Comparison of ENCODE assay signal across 1 fruit fly cellular context in the genomic region with DNA sequence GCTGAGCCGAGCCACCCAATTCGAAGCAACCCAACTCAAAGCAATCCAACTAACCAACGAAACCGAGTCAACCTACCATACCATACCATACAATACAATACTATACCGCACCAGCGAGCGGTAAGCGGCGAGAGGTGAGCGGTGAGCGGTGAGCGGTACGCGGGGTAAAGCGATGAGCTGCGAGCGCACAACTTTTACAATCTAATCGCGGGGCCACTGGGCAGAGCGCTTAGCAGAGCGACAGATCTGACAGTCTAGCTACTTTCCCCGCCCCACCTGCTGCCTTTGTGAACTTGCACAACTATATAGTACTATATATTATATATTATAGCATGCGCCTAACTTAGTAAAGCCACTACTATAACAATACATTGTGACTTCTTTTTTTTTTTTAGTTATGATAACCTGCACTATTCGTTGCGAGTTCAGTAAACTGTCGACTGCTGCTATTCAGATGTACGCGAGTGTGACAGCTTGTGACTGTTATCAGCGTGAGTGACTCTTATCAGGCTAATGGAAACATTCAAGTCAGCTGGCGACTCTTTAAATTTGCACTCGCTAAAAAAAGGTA.
TF ChIP-seq lines count a peak whose summit lies in the region.

No protein-coding gene starts in this region.

TF ChIP-seq in whole organism, embryonic, 481 proteins besides CTCF, POLR2A, EP300 and RAD21 (continued from another document and continues in another):
- no peak for TF ChIP-seq chm (GFP tag; IDR thresholded peaks at IDR 0.05; lab: Robert Waterston, UW)
- no peak for TF ChIP-seq Doc2 (GFP tag; IDR thresholded peaks at IDR 0.05; lab: Robert Waterston, UW)
- TF ChIP-seq CG4820 (GFP tag; optimal IDR thresholded peaks at IDR 0.05; lab: Kevin White, UChicago): peak; percentile 6
- TF ChIP-seq nmo (GFP tag; optimal IDR thresholded peaks at IDR 0.05; lab: Kevin White, UChicago): peak; percentile 24
- TF ChIP-seq BtbVII (GFP tag; optimal IDR thresholded peaks at IDR 0.05; lab: Kevin White, UChicago): no peak
- no peak for TF ChIP-seq disco-r (GFP tag; optimal IDR thresholded peaks at IDR 0.05; lab: Kevin White, UChicago)
- TF ChIP-seq BEAF-32 (GFP tag; optimal IDR thresholded peaks at IDR 0.05; lab: Kevin White, UChicago): no peak
- TF ChIP-seq Dbx (GFP tag; IDR thresholded peaks at IDR 0.05; lab: Robert Waterston, UW): peak; percentile 45; the same call in 1 of the 3 replicates
- TF ChIP-seq Dip3 (GFP tag; optimal IDR thresholded peaks at IDR 0.05; lab: Kevin White, UChicago): no peak
- no peak for TF ChIP-seq CG12104 (GFP tag; optimal IDR thresholded peaks at IDR 0.05; lab: Kevin White, UChicago)
- no peak for TF ChIP-seq tio (GFP tag; optimal IDR thresholded peaks at IDR 0.05; lab: Kevin White, UChicago)
- TF ChIP-seq CG12744 (GFP tag; optimal IDR thresholded peaks at IDR 0.05; lab: Kevin White, UChicago): no peak
- TF ChIP-seq pb (GFP tag; optimal IDR thresholded peaks at IDR 0.05; lab: Kevin White, UChicago): no peak
- no peak for TF ChIP-seq Camta (GFP tag; optimal IDR thresholded peaks at IDR 0.05; lab: Kevin White, UChicago)
- peak; percentile 2 for TF ChIP-seq CG3995 (GFP tag; optimal IDR thresholded peaks at IDR 0.05; lab: Kevin White, UChicago)
- TF ChIP-seq gsb (GFP tag; IDR thresholded peaks at IDR 0.05; lab: Robert Waterston, UW): no peak
- no peak for TF ChIP-seq tup (GFP tag; optimal IDR thresholded peaks at IDR 0.05; lab: Kevin White, UChicago)
- no peak; the same call in 2 of the 3 replicates for TF ChIP-seq croc (GFP tag; conservative IDR thresholded peaks at IDR 0.05; lab: Robert Waterston, UW)
- no peak for TF ChIP-seq Bteb2 (GFP tag; optimal IDR thresholded peaks at IDR 0.05; lab: Kevin White, UChicago)
- TF ChIP-seq CG6854 (GFP tag; optimal IDR thresholded peaks at IDR 0.05; lab: Kevin White, UChicago): no peak
- no peak for TF ChIP-seq Gsc (GFP tag; IDR thresholded peaks at IDR 0.05; lab: Robert Waterston, UW)
- no peak for TF ChIP-seq CG7372 (GFP tag; IDR thresholded peaks at IDR 0.05; lab: Robert Waterston, UW)
- peak; percentile 45 for TF ChIP-seq Ets65A (GFP tag; lab: Kevin White, UChicago)
- 0 out of 3 replicates have a peak, but pooled peaks have one; percentile 44 for TF ChIP-seq Aef1 (GFP tag; IDR thresholded peaks at IDR 0.05; lab: Robert Waterston, UW)
- no peak for TF ChIP-seq trh (GFP tag; optimal IDR thresholded peaks at IDR 0.05; lab: Kevin White, UChicago)
- peak; percentile 32; the same call in 1 of the 2 replicates for TF ChIP-seq slbo (GFP tag; IDR thresholded peaks at IDR 0.05; lab: Robert Waterston, UW)
- no peak for TF ChIP-seq CG10565 (GFP tag; optimal IDR thresholded peaks at IDR 0.05; lab: Kevin White, UChicago)
- peak; percentile 98 for TF ChIP-seq CG2199 (GFP tag; IDR thresholded peaks at IDR 0.05; lab: Robert Waterston, UW)
- no peak for TF ChIP-seq kah (GFP tag; optimal IDR thresholded peaks at IDR 0.05; lab: Kevin White, UChicago)
- TF ChIP-seq chn (GFP tag; optimal IDR thresholded peaks at IDR 0.05; lab: Kevin White, UChicago): no peak
- TF ChIP-seq Mrtf (GFP tag; IDR thresholded peaks at IDR 0.05; lab: Robert Waterston, UW): 0 out of 3 replicates have a peak, but pooled peaks have one; percentile 26
- no peak for TF ChIP-seq CG11085 (GFP tag; IDR thresholded peaks at IDR 0.05; lab: Robert Waterston, UW)
- TF ChIP-seq Dad (GFP tag; optimal IDR thresholded peaks at IDR 0.05; lab: Kevin White, UChicago): no peak
- no peak for TF ChIP-seq MESR4 (GFP tag; optimal IDR thresholded peaks at IDR 0.05; lab: Kevin White, UChicago)
- TF ChIP-seq CG15479 (GFP tag; optimal IDR thresholded peaks at IDR 0.05; lab: Kevin White, UChicago): no peak
- TF ChIP-seq cad (GFP tag; optimal IDR thresholded peaks at IDR 0.05; lab: Kevin White, UChicago): no peak
- TF ChIP-seq fd102C (GFP tag; optimal IDR thresholded peaks at IDR 0.05; lab: Kevin White, UChicago): no peak
- peak; percentile 49; the same call in 1 of the 2 replicates for TF ChIP-seq Awh (GFP tag; IDR thresholded peaks at IDR 0.05; lab: Robert Waterston, UW)
- peak; percentile 43 for TF ChIP-seq lbe (GFP tag; optimal IDR thresholded peaks at IDR 0.05; lab: Kevin White, UChicago)
- peak; percentile 68; the same call in 2 of the 3 replicates for TF ChIP-seq ci (GFP tag; IDR thresholded peaks at IDR 0.05; lab: Robert Waterston, UW)
- no peak for TF ChIP-seq cg (GFP tag; optimal IDR thresholded peaks at IDR 0.05; lab: Kevin White, UChicago)
- peak; percentile 51; the same call in 1 of the 2 replicates for TF ChIP-seq CG31441 (GFP tag; IDR thresholded peaks at IDR 0.05; lab: Robert Waterston, UW)
- TF ChIP-seq CG5180 (GFP tag; optimal IDR thresholded peaks at IDR 0.05; lab: Kevin White, UChicago): peak; percentile 91
- peak; percentile 49 for TF ChIP-seq az2 (GFP tag; optimal IDR thresholded peaks at IDR 0.05; lab: Kevin White, UChicago)
- no peak for TF ChIP-seq CG3838 (GFP tag; optimal IDR thresholded peaks at IDR 0.05; lab: Kevin White, UChicago)
- peak; percentile 9 for TF ChIP-seq Lhr (GFP tag; optimal IDR thresholded peaks at IDR 0.05; lab: Kevin White, UChicago)
- TF ChIP-seq Dref (GFP tag; IDR thresholded peaks at IDR 0.05; lab: Robert Waterston, UW): no peak
- TF ChIP-seq usp (GFP tag; optimal IDR thresholded peaks at IDR 0.05; lab: Kevin White, UChicago): no peak
- peak; percentile 31 for TF ChIP-seq CG10979 (tag; optimal IDR thresholded peaks at IDR 0.05; lab: Kevin White, UChicago)
- TF ChIP-seq CG18599 (GFP tag; optimal IDR thresholded peaks at IDR 0.05; lab: Kevin White, UChicago): peak; percentile 66
- TF ChIP-seq dpn (GFP tag; optimal IDR thresholded peaks at IDR 0.05; lab: Kevin White, UChicago): peak in 1 of 2 experiments; percentile 6
- peak; percentile 29 for TF ChIP-seq Dek (tag; optimal IDR thresholded peaks at IDR 0.05; lab: Kevin White, UChicago)
- peak; percentile 4 for TF ChIP-seq CG14710 (tag; optimal IDR thresholded peaks at IDR 0.05; lab: Kevin White, UChicago)
- TF ChIP-seq CG30020 (tag; optimal IDR thresholded peaks at IDR 0.05; lab: Kevin White, UChicago): no peak
- TF ChIP-seq onecut (GFP tag; IDR thresholded peaks at IDR 0.05; lab: Robert Waterston, UW): no peak
- peak; percentile 34; the same call in 1 of the 2 replicates for TF ChIP-seq CG13287 (GFP tag; IDR thresholded peaks at IDR 0.05; lab: Robert Waterston, UW; ENCODE audit: partially characterized antibody)
- TF ChIP-seq ab (GFP tag; optimal IDR thresholded peaks at IDR 0.05; lab: Kevin White, UChicago): no peak
- no peak for TF ChIP-seq Hey (tag; optimal IDR thresholded peaks at IDR 0.05; lab: Kevin White, UChicago)
- TF ChIP-seq bbx (GFP tag; IDR thresholded peaks at IDR 0.05; lab: Robert Waterston, UW; ENCODE audit: partially characterized antibody): 0 out of 2 replicates have a peak, but pooled peaks have one; percentile 20
- TF ChIP-seq CG12071 (GFP tag; optimal IDR thresholded peaks at IDR 0.05; lab: Kevin White, UChicago): no peak
- TF ChIP-seq insv (GFP tag; optimal IDR thresholded peaks at IDR 0.05; lab: Kevin White, UChicago): no peak
- 0 out of 2 replicates have a peak, but pooled peaks have one; percentile 44 for TF ChIP-seq cas (GFP tag; IDR thresholded peaks at IDR 0.05; lab: Robert Waterston, UW)
- no peak for TF ChIP-seq CG13624 (GFP tag; optimal IDR thresholded peaks at IDR 0.05; lab: Kevin White, UChicago)
- no peak for TF ChIP-seq dmrt11E (tag; optimal IDR thresholded peaks at IDR 0.05; lab: Kevin White, UChicago)
- peak; percentile 32 for TF ChIP-seq sisA (GFP tag; IDR thresholded peaks at IDR 0.05; lab: Robert Waterston, UW)
- TF ChIP-seq CG7963 (GFP tag; IDR thresholded peaks at IDR 0.05; lab: Robert Waterston, UW; ENCODE audit: partially characterized antibody): no peak
- TF ChIP-seq CG30403 (GFP tag; optimal IDR thresholded peaks at IDR 0.05; lab: Kevin White, UChicago): peak; percentile 33
- no peak for TF ChIP-seq CG12299 (tag; optimal IDR thresholded peaks at IDR 0.05; lab: Kevin White, UChicago)
- no peak for TF ChIP-seq CG16813 (GFP tag; IDR thresholded peaks at IDR 0.05; lab: Robert Waterston, UW; ENCODE audit: partially characterized antibody)
- no peak for TF ChIP-seq CG6813 (GFP tag; optimal IDR thresholded peaks at IDR 0.05; lab: Kevin White, UChicago)
- peak; percentile 51; the same call in 2 of the 3 replicates for TF ChIP-seq B-H1 (GFP tag; IDR thresholded peaks at IDR 0.05; lab: Robert Waterston, UW)
- 0 out of 2 replicates have a peak, but pooled peaks have one; percentile 16 for TF ChIP-seq esg (GFP tag; conservative IDR thresholded peaks at IDR 0.05; lab: Robert Waterston, UW)
- no peak for TF ChIP-seq sc (optimal IDR thresholded peaks at IDR 0.05; lab: Kevin White, UChicago)
- no peak for TF ChIP-seq sc (GFP tag; optimal IDR thresholded peaks at IDR 0.05; lab: Kevin White, UChicago)
- TF ChIP-seq CG4707 (GFP tag; optimal IDR thresholded peaks at IDR 0.05; lab: Kevin White, UChicago): no peak
- peak; percentile 46 for TF ChIP-seq vvl (GFP tag; IDR thresholded peaks at IDR 0.05; lab: Robert Waterston, UW)
- TF ChIP-seq CG5953 (GFP tag; IDR thresholded peaks at IDR 0.05; lab: Robert Waterston, UW): 0 out of 2 replicates have a peak, but pooled peaks have one; percentile 25
- no peak for TF ChIP-seq Asciz (GFP tag; optimal IDR thresholded peaks at IDR 0.05; lab: Kevin White, UChicago)
- TF ChIP-seq seq (GFP tag; IDR thresholded peaks at IDR 0.05; lab: Robert Waterston, UW): no peak
- TF ChIP-seq Ada2b (GFP tag; IDR thresholded peaks at IDR 0.05; lab: Robert Waterston, UW): peak; percentile 37; the same call in 1 of the 2 replicates
- TF ChIP-seq luna (GFP tag; optimal IDR thresholded peaks at IDR 0.05; lab: Kevin White, UChicago): no peak
- TF ChIP-seq CG18619 (GFP tag; optimal IDR thresholded peaks at IDR 0.05; lab: Kevin White, UChicago): peak; percentile 46
- TF ChIP-seq Ravus (GFP tag; IDR thresholded peaks at IDR 0.05; lab: Robert Waterston, UW): no peak
- no peak for TF ChIP-seq Atf-2 (GFP tag; optimal IDR thresholded peaks at IDR 0.05; lab: Kevin White, UChicago)
- no peak for TF ChIP-seq CG10321 (GFP tag; IDR thresholded peaks at IDR 0.05; lab: Robert Waterston, UW)
- no peak for TF ChIP-seq Sin3A (optimal IDR thresholded peaks at IDR 0.05; lab: Kevin White, UChicago)
- peak; percentile 28 for TF ChIP-seq abd-A (tag; optimal IDR thresholded peaks at IDR 0.05; lab: Kevin White, UChicago)
- no peak for TF ChIP-seq CG2129 (GFP tag; IDR thresholded peaks at IDR 0.05; lab: Robert Waterston, UW; ENCODE audit: partially characterized antibody)
- no peak for TF ChIP-seq Taf1 (GFP tag; IDR thresholded peaks at IDR 0.05; lab: Robert Waterston, UW)
- TF ChIP-seq Atf6 (GFP tag; IDR thresholded peaks at IDR 0.05; lab: Robert Waterston, UW): peak; percentile 60; the same call in 1 of the 2 replicates
- no peak for TF ChIP-seq CG18764 (GFP tag; optimal IDR thresholded peaks at IDR 0.05; lab: Kevin White, UChicago)
- no peak for TF ChIP-seq CG17612 (GFP tag; IDR thresholded peaks at IDR 0.05; lab: Robert Waterston, UW)
- TF ChIP-seq CG14441 (GFP tag; IDR thresholded peaks at IDR 0.05; lab: Robert Waterston, UW): peak; percentile 23; the same call in 1 of the 2 replicates
- TF ChIP-seq Ets97D (GFP tag; optimal IDR thresholded peaks at IDR 0.05; lab: Kevin White, UChicago): no peak
- no peak for TF ChIP-seq CG8290 (GFP tag; optimal IDR thresholded peaks at IDR 0.05; lab: Kevin White, UChicago)
- peak in 1 of 2 experiments; percentile 77 for TF ChIP-seq CG8290 (tag; optimal IDR thresholded peaks at IDR 0.05; lab: Kevin White, UChicago)
- no peak for TF ChIP-seq NC2β (GFP tag; optimal IDR thresholded peaks at IDR 0.05; lab: Kevin White, UChicago)
- TF ChIP-seq CG14860 (GFP tag; IDR thresholded peaks at IDR 0.05; lab: Robert Waterston, UW; ENCODE audit: partially characterized antibody): no peak
- peak; percentile 28 for TF ChIP-seq gcm (GFP tag; optimal IDR thresholded peaks at IDR 0.05; lab: Kevin White, UChicago)
- no peak for TF ChIP-seq C15 (GFP tag; IDR thresholded peaks at IDR 0.05; lab: Robert Waterston, UW)
- peak; percentile 25; the same call in 1 of the 2 replicates for TF ChIP-seq CG9932 (GFP tag; IDR thresholded peaks at IDR 0.05; lab: Robert Waterston, UW)
- no peak for TF ChIP-seq shn (GFP tag; optimal IDR thresholded peaks at IDR 0.05; lab: Kevin White, UChicago)
- no peak for TF ChIP-seq hb (GFP tag; IDR thresholded peaks at IDR 0.05; lab: Robert Waterston, UW; ENCODE audit: partially characterized antibody)
- no peak for TF ChIP-seq CG10274 (GFP tag; optimal IDR thresholded peaks at IDR 0.05; lab: Kevin White, UChicago)
- no peak for TF ChIP-seq bab2 (GFP tag; optimal IDR thresholded peaks at IDR 0.05; lab: Kevin White, UChicago)
- TF ChIP-seq danr (GFP tag; IDR thresholded peaks at IDR 0.05; lab: Robert Waterston, UW): no peak
- TF ChIP-seq Chrac-16 (GFP tag; optimal IDR thresholded peaks at IDR 0.05; lab: Kevin White, UChicago): peak; percentile 17
- no peak for TF ChIP-seq h (optimal IDR thresholded peaks at IDR 0.05; lab: Kevin White, UChicago)
- peak; percentile 23; the same call in 1 of the 2 replicates for TF ChIP-seq HLH3B (GFP tag; IDR thresholded peaks at IDR 0.05; lab: Robert Waterston, UW)
- no peak for TF ChIP-seq repo (GFP tag; optimal IDR thresholded peaks at IDR 0.05; lab: Kevin White, UChicago)
- no peak for TF ChIP-seq CG6765 (GFP tag; optimal IDR thresholded peaks at IDR 0.05; lab: Kevin White, UChicago)
- no peak for TF ChIP-seq zf30C (GFP tag; optimal IDR thresholded peaks at IDR 0.05; lab: Kevin White, UChicago)
- no peak for TF ChIP-seq ERR (GFP tag; optimal IDR thresholded peaks at IDR 0.05; lab: Kevin White, UChicago)
- no peak for TF ChIP-seq sqz (GFP tag; optimal IDR thresholded peaks at IDR 0.05; lab: Kevin White, UChicago)
- TF ChIP-seq CG15696 (tag; optimal IDR thresholded peaks at IDR 0.05; lab: Kevin White, UChicago): no peak
- no peak for TF ChIP-seq CG33213 (GFP tag; optimal IDR thresholded peaks at IDR 0.05; lab: Kevin White, UChicago)
- no peak for TF ChIP-seq jumu (GFP tag; optimal IDR thresholded peaks at IDR 0.05; lab: Kevin White, UChicago)
- TF ChIP-seq CG11398 (GFP tag; optimal IDR thresholded peaks at IDR 0.05; lab: Kevin White, UChicago): no peak
- TF ChIP-seq corto (GFP tag; optimal IDR thresholded peaks at IDR 0.05; lab: Kevin White, UChicago): peak; percentile 4
- TF ChIP-seq CG11504 (tag; optimal IDR thresholded peaks at IDR 0.05; lab: Kevin White, UChicago): peak; percentile 47
- TF ChIP-seq bowl (GFP tag; IDR thresholded peaks at IDR 0.05; lab: Robert Waterston, UW): peak; percentile 16; the same call in 1 of the 2 replicates
- no peak for TF ChIP-seq CG17802 (tag; optimal IDR thresholded peaks at IDR 0.05; lab: Kevin White, UChicago)
- peak; percentile 57 for TF ChIP-seq lilli (GFP tag; optimal IDR thresholded peaks at IDR 0.05; lab: Kevin White, UChicago)
- TF ChIP-seq CG33557 (GFP tag; optimal IDR thresholded peaks at IDR 0.05; lab: Kevin White, UChicago): no peak
